Fruit fly (Drosophila melanogaster): ENCODE measurements around the gene mthl2.

mthl2 gene

DNA sequence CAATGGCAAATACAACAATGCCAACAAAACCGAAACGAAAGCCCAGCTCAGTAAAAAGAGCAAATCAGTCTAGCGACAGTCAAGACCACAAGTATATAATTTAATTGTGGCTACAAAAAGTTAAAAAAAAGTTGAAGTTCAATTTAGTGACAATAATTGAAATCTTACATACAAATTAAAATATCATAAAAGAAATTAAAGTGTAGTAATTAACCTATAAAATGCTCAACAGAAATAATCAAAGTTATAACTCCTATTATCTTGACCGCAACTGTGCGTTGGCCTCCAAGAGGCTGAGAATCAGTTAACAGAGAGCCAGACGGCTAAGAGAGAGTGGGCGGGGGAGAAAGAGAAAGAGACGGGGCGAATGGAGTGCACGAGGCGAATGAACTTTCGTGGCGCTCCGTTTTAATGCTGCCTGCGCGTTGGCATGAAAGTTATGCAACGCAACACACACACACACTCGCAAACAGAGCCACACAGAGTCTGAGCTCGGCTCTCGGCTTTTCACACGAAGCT, 7.2 kb downstream of the mthl2 start (continued):
- TF ChIP-seq Rel (GFP tag; optimal IDR thresholded peaks at IDR 0.05) (peak; percentile 84), Rel (tag; optimal IDR thresholded peaks at IDR 0.05) (peak; percentile 71), CG32264 (GFP tag; optimal IDR thresholded peaks at IDR 0.05) (peak; percentile 77)

DNA sequence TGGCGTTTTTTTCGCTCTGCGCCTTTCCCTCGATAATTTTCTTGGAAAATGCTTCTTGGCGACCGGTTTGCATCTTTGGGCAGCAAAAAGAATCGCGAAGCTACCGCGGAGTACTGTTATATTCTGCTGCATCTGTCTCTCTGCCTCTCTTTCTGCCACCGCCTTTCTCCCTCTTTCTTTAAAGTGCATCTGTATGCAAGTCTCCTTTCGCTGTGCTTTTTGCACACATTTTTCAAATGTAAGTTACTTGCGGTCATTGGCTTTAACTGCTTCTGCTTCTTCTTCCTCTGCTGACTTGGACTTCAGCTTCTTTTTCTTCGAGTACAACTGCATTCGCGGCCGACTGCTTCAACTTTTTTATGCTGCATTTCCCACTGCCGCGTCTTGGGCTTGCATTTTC, 11.2 kb downstream of the mthl2 start:
- TF ChIP-seq fru (GFP tag; optimal IDR thresholded peaks at IDR 0.05), result no peak
- TF ChIP-seq pan (optimal IDR thresholded peaks at IDR 0.05), result no peak
- peak; percentile 20 for TF ChIP-seq psq (GFP tag; optimal IDR thresholded peaks at IDR 0.05)

DNA sequence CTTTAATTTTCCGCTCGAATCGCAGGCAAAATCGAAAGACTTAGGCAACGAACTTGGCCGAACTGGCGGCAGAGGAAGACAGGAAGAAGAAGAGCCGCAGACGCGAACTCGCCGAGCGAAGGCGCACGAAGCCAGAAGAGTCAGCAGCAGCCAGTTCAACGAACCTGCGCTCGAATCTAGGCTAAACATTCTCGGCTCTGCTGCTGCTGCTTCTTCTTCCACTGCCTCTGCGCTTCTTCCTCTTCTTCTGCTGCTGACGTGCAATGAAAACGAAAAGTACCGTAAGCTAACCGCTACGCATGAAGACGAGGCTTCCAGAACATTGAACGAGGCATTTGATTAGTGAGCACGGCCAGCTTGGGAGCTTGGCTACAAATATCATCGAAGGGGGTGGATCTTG, 11.9 kb downstream of the mthl2 start:
- TF ChIP-seq CG32264 (GFP tag; optimal IDR thresholded peaks at IDR 0.05), result no peak
- no peak for TF ChIP-seq woc (GFP tag; optimal IDR thresholded peaks at IDR 0.05)
- peak; percentile 12 for TF ChIP-seq psq (GFP tag; optimal IDR thresholded peaks at IDR 0.05)
- TF ChIP-seq ey (GFP tag; optimal IDR thresholded peaks at IDR 0.05), result no peak
- TF ChIP-seq br (GFP tag; optimal IDR thresholded peaks at IDR 0.05), result no peak
- TF ChIP-seq foxo (GFP tag; optimal IDR thresholded peaks at IDR 0.05), result no peak
- no peak for TF ChIP-seq dmrt93B (GFP tag; optimal IDR thresholded peaks at IDR 0.05)
- no peak for TF ChIP-seq Myc (optimal IDR thresholded peaks at IDR 0.05)

DNA sequence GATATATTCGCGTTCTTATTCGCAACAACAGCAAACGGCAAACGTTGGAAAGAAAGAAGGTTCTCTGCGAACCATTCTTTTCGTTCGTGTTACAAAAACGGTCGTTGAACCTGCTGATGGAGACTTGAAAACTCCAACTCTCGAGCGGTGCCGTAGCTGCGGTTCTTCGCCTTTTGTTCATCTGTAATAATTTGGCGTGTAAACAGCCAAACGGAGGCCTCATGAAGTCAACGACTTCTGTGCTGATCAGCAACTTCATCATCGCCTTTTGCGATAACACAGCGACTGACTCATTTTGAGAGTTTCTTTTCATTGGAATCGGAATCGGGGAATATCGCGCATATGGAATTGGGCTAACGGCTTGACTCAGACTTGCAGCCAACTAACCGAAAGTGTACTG, 12.8 kb downstream of the mthl2 start:
- peak; percentile 57 for TF ChIP-seq psq (GFP tag; optimal IDR thresholded peaks at IDR 0.05)
- TF ChIP-seq dsf (GFP tag; optimal IDR thresholded peaks at IDR 0.05; ENCODE audit: borderline replicate concordance), result no peak

DNA sequence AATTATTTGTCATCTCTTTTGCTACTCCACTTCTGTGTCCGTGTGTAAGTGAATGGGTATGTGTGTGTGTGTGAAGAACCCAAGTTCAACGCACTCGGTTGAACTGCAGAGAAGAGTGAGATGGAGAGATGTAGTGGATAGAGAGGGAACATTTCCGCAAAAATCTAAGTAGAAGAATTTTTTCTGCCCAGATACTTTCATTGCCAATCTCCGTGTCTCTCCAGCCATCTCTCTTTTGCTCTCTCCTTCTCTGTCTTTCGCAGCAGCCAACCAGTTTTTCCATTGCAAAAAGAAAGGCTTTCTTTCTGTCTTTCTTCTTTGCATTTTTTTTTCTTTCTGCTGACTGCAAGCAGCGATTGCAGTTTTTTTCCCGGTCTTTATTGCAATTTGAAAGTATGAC, 14.1 kb downstream of the mthl2 start:
- no peak for TF ChIP-seq fru (GFP tag; optimal IDR thresholded peaks at IDR 0.05)
- TF ChIP-seq pan (optimal IDR thresholded peaks at IDR 0.05), result no peak
- TF ChIP-seq sage (GFP tag; optimal IDR thresholded peaks at IDR 0.05), result no peak
- TF ChIP-seq lola (GFP tag; optimal IDR thresholded peaks at IDR 0.05), result no peak
- TF ChIP-seq dmrt93B (GFP tag; optimal IDR thresholded peaks at IDR 0.05), result no peak
- TF ChIP-seq Vsx2 (GFP tag; optimal IDR thresholded peaks at IDR 0.05; ENCODE audit: partially characterized antibody), result no peak
- no peak for TF ChIP-seq dsf (GFP tag; optimal IDR thresholded peaks at IDR 0.05; ENCODE audit: borderline replicate concordance)
- TF ChIP-seq Jra (GFP tag; optimal IDR thresholded peaks at IDR 0.05), result no peak
- TF ChIP-seq Sp1 (GFP tag; optimal IDR thresholded peaks at IDR 0.05), result no peak
- no peak for TF ChIP-seq Mio (GFP tag; optimal IDR thresholded peaks at IDR 0.05)

DNA sequence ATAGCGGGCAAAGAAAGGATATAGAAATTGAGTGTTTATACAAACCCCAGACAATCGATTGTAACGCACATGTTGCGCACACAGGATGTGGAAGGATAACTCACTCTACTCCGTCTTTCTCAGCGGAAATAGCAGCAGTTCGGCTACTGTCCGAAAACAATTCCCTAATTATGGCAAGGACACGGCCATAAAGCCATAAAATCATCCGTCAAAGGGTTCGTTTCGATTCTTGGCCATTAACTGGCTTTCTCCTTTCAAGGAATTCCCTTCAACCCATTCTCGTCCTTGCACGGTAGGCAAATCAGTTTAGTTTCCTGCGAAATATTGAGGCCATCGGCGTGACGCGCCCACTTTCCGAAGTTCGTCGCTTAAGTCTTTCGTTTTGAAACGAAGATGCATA, 16.9 kb downstream of the mthl2 start:
- no peak for TF ChIP-seq Dfd (GFP tag; optimal IDR thresholded peaks at IDR 0.05)
- TF ChIP-seq dsf (GFP tag; optimal IDR thresholded peaks at IDR 0.05; ENCODE audit: borderline replicate concordance), result no peak
- TF ChIP-seq N (GFP tag; optimal IDR thresholded peaks at IDR 0.05), result no peak
- TF ChIP-seq CG9705 (GFP tag; optimal IDR thresholded peaks at IDR 0.05), result no peak
- TF ChIP-seq Hr78 (GFP tag; optimal IDR thresholded peaks at IDR 0.05), result no peak
- no peak for TF ChIP-seq fru (GFP tag; optimal IDR thresholded peaks at IDR 0.05)
- TF ChIP-seq Jra (GFP tag; optimal IDR thresholded peaks at IDR 0.05), result no peak
- no peak for TF ChIP-seq rgr (GFP tag; optimal IDR thresholded peaks at IDR 0.05)
- TF ChIP-seq dmrt93B (GFP tag; optimal IDR thresholded peaks at IDR 0.05), result no peak
- no peak for TF ChIP-seq OdsH (GFP tag; optimal IDR thresholded peaks at IDR 0.05)
- TF ChIP-seq Mio (GFP tag; optimal IDR thresholded peaks at IDR 0.05), result no peak
- TF ChIP-seq br (GFP tag; optimal IDR thresholded peaks at IDR 0.05), result no peak
- TF ChIP-seq dl (GFP tag; optimal IDR thresholded peaks at IDR 0.05; ENCODE audit: insufficient read depth in 1 of 2, partially characterized antibody in 2 of 2), result no peak
- no peak for TF ChIP-seq HLH106 (tag; optimal IDR thresholded peaks at IDR 0.05)
- no peak for TF ChIP-seq pan (optimal IDR thresholded peaks at IDR 0.05)
- no peak for TF ChIP-seq brk (GFP tag; optimal IDR thresholded peaks at IDR 0.05)
- no peak for TF ChIP-seq jim (GFP tag; optimal IDR thresholded peaks at IDR 0.05)

DNA sequence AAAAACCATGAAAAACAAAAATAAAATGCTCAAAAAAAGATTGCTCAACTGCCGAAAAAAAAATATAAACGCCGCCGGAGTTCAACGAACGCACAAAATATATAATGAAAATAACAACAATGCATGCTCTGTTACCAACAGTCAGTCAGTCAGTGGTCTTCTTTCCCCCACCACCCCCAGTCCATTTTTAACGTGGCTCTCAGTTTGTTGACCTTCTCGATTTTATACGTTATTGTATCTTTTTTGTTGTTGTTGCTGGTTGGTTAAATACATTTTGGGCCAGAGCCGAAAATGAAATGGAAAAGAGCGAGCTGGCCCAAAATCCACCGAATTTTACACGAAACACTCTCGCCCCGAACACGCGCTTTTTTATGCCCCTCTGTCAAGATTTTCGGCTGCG, 17.3 kb downstream of the mthl2 start:
- TF ChIP-seq Rel (GFP tag; optimal IDR thresholded peaks at IDR 0.05) (no peak), Rel (tag; optimal IDR thresholded peaks at IDR 0.05) (peak; percentile 39), sv (GFP tag; optimal IDR thresholded peaks at IDR 0.05) (no peak), dsf (GFP tag; optimal IDR thresholded peaks at IDR 0.05; ENCODE audit: borderline replicate concordance) (no peak), dl (GFP tag; optimal IDR thresholded peaks at IDR 0.05; ENCODE audit: insufficient read depth in 1 of 2, partially characterized antibody in 2 of 2) (peak in 1 of 2 experiments; percentile 12), Hnf4 (GFP tag; optimal IDR thresholded peaks at IDR 0.05) (no peak), Vsx2 (GFP tag; optimal IDR thresholded peaks at IDR 0.05; ENCODE audit: partially characterized antibody) (no peak), jim (GFP tag; optimal IDR thresholded peaks at IDR 0.05) (no peak), br (GFP tag; optimal IDR thresholded peaks at IDR 0.05) (no peak), Sp1 (GFP tag; optimal IDR thresholded peaks at IDR 0.05) (peak; percentile 0), Dif (GFP tag; optimal IDR thresholded peaks at IDR 0.05; ENCODE audit: partially characterized antibody) (no peak), tai (GFP tag; optimal IDR thresholded peaks at IDR 0.05) (peak; percentile 69), fru (GFP tag; optimal IDR thresholded peaks at IDR 0.05) (peak; percentile 10), psq (GFP tag; optimal IDR thresholded peaks at IDR 0.05) (peak; percentile 79), usp (GFP tag; optimal IDR thresholded peaks at IDR 0.05) (no peak), Jra (GFP tag; optimal IDR thresholded peaks at IDR 0.05) (no peak), CrebA (GFP tag; optimal IDR thresholded peaks at IDR 0.05; ENCODE audit: borderline replicate concordance) (peak; percentile 40), brk (GFP tag; optimal IDR thresholded peaks at IDR 0.05) (no peak)
